Worm (Caenorhabditis elegans) whole organism, mixed stage, embryonic: Measurements from ENCODE around the gene mltn-8.

Experiments
- M03D4.4 ChIP-seq: sonication (generic microtip); optimal IDR thresholded peaks from 2 replicates; lab custom pipeline; 2017; ENCODE audit warnings: mild to moderate bottlenecking, missing genetic modification characterization, missing compliant biosample characterization
- bed-3 ChIP-seq: fragments of 200-800 bp; sonication (Bioruptor generic); optimal IDR thresholded peaks from 3 replicates; lab custom pipeline; 2018; ENCODE audit warnings: mild to moderate bottlenecking, missing genetic modification characterization, moderate library complexity, missing compliant biosample characterization
- blmp-1 ChIP-seq: fragments of 150-350 bp; optimal IDR thresholded peaks from 2 replicates; lab custom pipeline; 2014; ENCODE audit warnings: missing biosample characterization, missing genetic modification characterization
- ceh-39 ChIP-seq: fragments of 150-350 bp; optimal IDR thresholded peaks from 2 replicates; lab custom pipeline; 2014; ENCODE audit warnings: missing biosample characterization, missing genetic modification characterization
- ceh-43 ChIP-seq: fragments of 200-800 bp; sonication (Bioruptor generic); optimal IDR thresholded peaks from 2 replicates; lab custom pipeline; 2018; ENCODE audit warnings: mild to moderate bottlenecking, missing genetic modification characterization, moderate library complexity, missing compliant biosample characterization
- ceh-83 ChIP-seq: fragments of 200-800 bp; sonication (Bioruptor generic); optimal IDR thresholded peaks from 2 replicates; lab custom pipeline; 2018; ENCODE audit warnings: mild to moderate bottlenecking, missing genetic modification characterization, missing compliant biosample characterization
- ces-1 ChIP-seq: fragments of 150-350 bp; optimal IDR thresholded peaks from 2 replicates; lab custom pipeline; 2014; ENCODE audit warnings: missing biosample characterization, missing genetic modification reagents, missing genetic modification characterization
- cnd-1 ChIP-seq: fragments of 200-800 bp; sonication (Bioruptor generic); optimal IDR thresholded peaks from 2 replicates; lab custom pipeline; 2018; ENCODE audit warnings: mild to moderate bottlenecking, missing genetic modification characterization, missing compliant biosample characterization
- drap-1 ChIP-seq: fragments of 200-800 bp; sonication (Bioruptor generic); optimal IDR thresholded peaks from 3 replicates; lab custom pipeline; 2018; ENCODE audit warnings: mild to moderate bottlenecking, missing genetic modification characterization, missing compliant biosample characterization
- elt-1 ChIP-seq: sonication (generic microtip); optimal IDR thresholded peaks from 2 replicates; lab custom pipeline; 2017; ENCODE audit warnings: missing genetic modification characterization, mild to moderate bottlenecking, missing compliant biosample characterization, antibody characterized with exemption, moderate library complexity, borderline replicate concordance; ENCODE audit not compliant: insufficient read depth
- elt-3 ChIP-seq: fragments of 150-350 bp; optimal IDR thresholded peaks from 2 replicates; lab custom pipeline; 2014; ENCODE audit warnings: missing biosample characterization, missing genetic modification characterization
- flh-1 ChIP-seq: fragments of 200-800 bp; sonication (Bioruptor generic); optimal IDR thresholded peaks from 2 replicates; lab custom pipeline; 2018; ENCODE audit warnings: mild to moderate bottlenecking, missing genetic modification characterization, moderate library complexity, missing compliant biosample characterization
- ham-2 ChIP-seq: fragments of 200-800 bp; sonication (Bioruptor generic); optimal IDR thresholded peaks from 2 replicates; lab custom pipeline; 2018; ENCODE audit warnings: mild to moderate bottlenecking, missing genetic modification characterization, missing compliant biosample characterization
- hlh-1 ChIP-seq: fragments of 150-350 bp; optimal IDR thresholded peaks from 2 replicates; lab custom pipeline; 2014; ENCODE audit warnings: missing biosample characterization, missing genetic modification reagents, missing genetic modification characterization
- lin-13 ChIP-seq: fragments of 150-350 bp; optimal IDR thresholded peaks from 2 replicates; lab custom pipeline; 2014; ENCODE audit warnings: missing biosample characterization, missing genetic modification characterization
- lin-32 ChIP-seq: fragments of 200-800 bp; sonication (Bioruptor generic); optimal IDR thresholded peaks from 2 replicates; lab custom pipeline; 2018; ENCODE audit warnings: mild to moderate bottlenecking, missing genetic modification characterization, missing compliant biosample characterization
- lsy-2 ChIP-seq: fragments of 150-350 bp; optimal IDR thresholded peaks from 2 replicates; lab custom pipeline; 2014; ENCODE audit warnings: missing biosample characterization, missing genetic modification characterization
- mab-5 ChIP-seq: fragments of 150-350 bp; optimal IDR thresholded peaks from 2 replicates; lab custom pipeline; 2014; ENCODE audit warnings: missing biosample characterization, missing genetic modification characterization
- mls-2 ChIP-seq: sonication (generic microtip); optimal IDR thresholded peaks from 2 replicates; lab custom pipeline; 2016; ENCODE audit warnings: mild to moderate bottlenecking, missing genetic modification characterization, moderate library complexity, missing compliant biosample characterization
- nhr-12 ChIP-seq: fragments of 150-350 bp; optimal IDR thresholded peaks from 2 replicates; lab custom pipeline; 2014; ENCODE audit warnings: missing biosample characterization, missing genetic modification characterization
- nhr-2 ChIP-seq: fragments of 150-350 bp; optimal IDR thresholded peaks from 2 replicates; lab custom pipeline; 2014; ENCODE audit warnings: missing biosample characterization, missing genetic modification characterization
- nhr-237 ChIP-seq: fragments of 150-350 bp; optimal IDR thresholded peaks from 2 replicates; lab custom pipeline; 2014; ENCODE audit warnings: missing biosample characterization, missing genetic modification characterization
- nhr-28 ChIP-seq: fragments of 150-350 bp; optimal IDR thresholded peaks from 2 replicates; lab custom pipeline; 2014; ENCODE audit warnings: missing biosample characterization, missing genetic modification characterization
- nhr-76 ChIP-seq: sonication (generic microtip); optimal IDR thresholded peaks from 2 replicates; lab custom pipeline; 2017; ENCODE audit warnings: missing biosample characterization, missing genetic modification characterization
- pha-4 ChIP-seq: fragments of 150-350 bp; optimal IDR thresholded peaks from 2 replicates; lab custom pipeline; 2018; ENCODE audit warnings: missing biosample characterization, missing genetic modification reagents, missing genetic modification characterization
- sem-2 ChIP-seq: fragments of 200-800 bp; sonication (Bioruptor generic); optimal IDR thresholded peaks from 2 replicates; lab custom pipeline; 2018; ENCODE audit warnings: mild to moderate bottlenecking, missing genetic modification characterization, missing compliant biosample characterization
- snpc-4 ChIP-seq: fragments of 150-350 bp; optimal IDR thresholded peaks from 2 replicates; lab custom pipeline; 2014; ENCODE audit warnings: missing biosample characterization, missing genetic modification characterization
- sptf-1 ChIP-seq: sonication (generic microtip); optimal IDR thresholded peaks from 2 replicates; lab custom pipeline; 2017; ENCODE audit warnings: mild to moderate bottlenecking, missing genetic modification characterization, moderate library complexity, missing compliant biosample characterization
- tbx-8 ChIP-seq: fragments of 200-800 bp; sonication (Bioruptor generic); optimal IDR thresholded peaks from 2 replicates; lab custom pipeline; 2018; ENCODE audit warnings: mild to moderate bottlenecking, missing genetic modification characterization, moderate library complexity, missing compliant biosample characterization
- unc-120 ChIP-seq: sonication (generic microtip); optimal IDR thresholded peaks from 2 replicates; lab custom pipeline; 2017; ENCODE audit warnings: missing genetic modification characterization, missing compliant biosample characterization; ENCODE audit not compliant: poor library complexity, severe bottlenecking
- unc-39 ChIP-seq: fragments of 150-350 bp; optimal IDR thresholded peaks from 2 replicates; lab custom pipeline; 2014; ENCODE audit warnings: missing biosample characterization, missing genetic modification characterization
- unc-62 ChIP-seq: fragments of 150-350 bp; optimal IDR thresholded peaks from 2 replicates; lab custom pipeline; 2014; ENCODE audit warnings: missing biosample characterization, missing genetic modification reagents, missing genetic modification characterization
- zip-8 ChIP-seq: fragments of 150-350 bp; optimal IDR thresholded peaks from 2 replicates; lab custom pipeline; 2014; ENCODE audit warnings: missing biosample characterization, missing genetic modification characterization
- ztf-11 ChIP-seq: fragments of 150-350 bp; optimal IDR thresholded peaks from 2 replicates; lab custom pipeline; 2014; ENCODE audit warnings: missing biosample characterization, missing genetic modification characterization

mltn-8 gene

ce11 chrV:359466-359865 lies 20.6 kb downstream of the mltn-8 start, which contains the start of gene T22H9.1:
Gene T22H9.1, plus strand, starts transcription at chrV:359766.
- TF ChIP-seq sptf-1 (tag; lab: Kevin White, UChicago) (no peak), zip-8 (tag; lab: Kevin White, UChicago) (no peak), nhr-2 (tag; lab: Kevin White, UChicago) (no peak), lin-32 (no peak), hlh-1 (tag; lab: Kevin White, UChicago) (no peak), unc-120 (tag; lab: Kevin White, UChicago) (no peak), sem-2 (no peak), ztf-11 (tag; lab: Kevin White, UChicago) (no peak), ceh-83 (GFP tag; lab: Kevin White, UChicago) (no peak), lin-13 (tag; lab: Kevin White, UChicago) (no peak)

- TF ChIP-seq nhr-237, result no peak
- TF ChIP-seq, all 35 proteins: peak for 0
Measured at ce11 chrV:358473-358872, 21.6 kb downstream of the mltn-8 start.

- TF ChIP-seq cnd-1 (tag; lab: Kevin White, UChicago) (no peak), lin-32 (no peak), hlh-1 (tag; lab: Kevin White, UChicago) (no peak), snpc-4 (tag; lab: Kevin White, UChicago) (no peak), drap-1 (no peak), unc-62 (no peak), tbx-8 (no peak), nhr-2 (tag; lab: Kevin White, UChicago) (no peak)
- TF ChIP-seq, all 35 proteins: peak for 0
Measured at ce11 chrV:356959-357702, 23.0 kb downstream of the mltn-8 start.

ce11 chrV:351787-352186 lies 28.3 kb downstream of the mltn-8 start:
- TF ChIP-seq ces-1 (GFP tag; lab: Kevin White, UChicago) (no peak), nhr-2 (tag; lab: Kevin White, UChicago) (no peak), sptf-1 (tag; lab: Kevin White, UChicago) (no peak), M03D4.4 (tag; lab: Kevin White, UChicago) (no peak), tbx-8 (no peak), zip-8 (tag; lab: Kevin White, UChicago) (no peak), pha-4 (tag; lab: Kevin White, UChicago) (no peak), lsy-2 (tag; lab: Kevin White, UChicago) (no peak), ceh-43 (GFP tag; lab: Kevin White, UChicago) (no peak), ztf-11 (tag; lab: Kevin White, UChicago) (no peak), bed-3 (GFP tag; lab: Kevin White, UChicago) (no peak), nhr-237 (no peak), ceh-39 (no peak), flh-1 (GFP tag; lab: Kevin White, UChicago) (no peak), mab-5 (no peak), lin-13 (tag; lab: Kevin White, UChicago) (no peak), nhr-12 (tag; lab: Kevin White, UChicago) (no peak), ham-2 (GFP tag; lab: Kevin White, UChicago) (no peak), drap-1 (no peak), unc-120 (tag; lab: Kevin White, UChicago) (no peak)

- TF ChIP-seq nhr-28 (tag; lab: Kevin White, UChicago) (no peak), M03D4.4 (tag; lab: Kevin White, UChicago) (no peak)
Measured at ce11 chrV:350822-351221, 29.3 kb downstream of the mltn-8 start.

ce11 chrV:349054-349453 lies 31.0 kb downstream of the mltn-8 start, which contains the start of gene atg-9:
Gene atg-9, plus strand, starts transcription at chrV:349385.
- TF ChIP-seq nhr-28 (tag; lab: Kevin White, UChicago), result no peak
- TF ChIP-seq nhr-237, result no peak
- TF ChIP-seq elt-1 (tag; lab: Kevin White, UChicago), result no peak
- TF ChIP-seq tbx-8, result no peak
- TF ChIP-seq lin-13 (tag; lab: Kevin White, UChicago), result peak; percentile 39
- TF ChIP-seq nhr-2 (tag; lab: Kevin White, UChicago), result no peak
- no peak for TF ChIP-seq ceh-43 (GFP tag; lab: Kevin White, UChicago)
- TF ChIP-seq unc-62, result no peak
- no peak for TF ChIP-seq flh-1 (GFP tag; lab: Kevin White, UChicago)
- no peak for TF ChIP-seq ces-1 (GFP tag; lab: Kevin White, UChicago)
- TF ChIP-seq unc-39 (tag; lab: Kevin White, UChicago), result no peak
- peak; percentile 12 for TF ChIP-seq mls-2 (tag; lab: Kevin White, UChicago)
- TF ChIP-seq snpc-4 (tag; lab: Kevin White, UChicago), result no peak
- peak; percentile 28 for TF ChIP-seq ceh-39
- no peak for TF ChIP-seq ztf-11 (tag; lab: Kevin White, UChicago)
- TF ChIP-seq sptf-1 (tag; lab: Kevin White, UChicago), result peak; percentile 48
- peak; percentile 30 for TF ChIP-seq lin-32
- TF ChIP-seq M03D4.4 (tag; lab: Kevin White, UChicago), result no peak
- TF ChIP-seq elt-3 (tag; lab: Kevin White, UChicago), result no peak
- no peak for TF ChIP-seq sem-2
- no peak for TF ChIP-seq nhr-12 (tag; lab: Kevin White, UChicago)
- peak; percentile 62 for TF ChIP-seq hlh-1 (tag; lab: Kevin White, UChicago)
- TF ChIP-seq drap-1, result no peak
- TF ChIP-seq nhr-76 (tag; lab: Kevin White, UChicago), result no peak
- TF ChIP-seq pha-4 (tag; lab: Kevin White, UChicago), result no peak
- TF ChIP-seq blmp-1 (tag; lab: Kevin White, UChicago), result no peak
- no peak for TF ChIP-seq lsy-2 (tag; lab: Kevin White, UChicago)
- no peak for TF ChIP-seq ceh-83 (GFP tag; lab: Kevin White, UChicago)
- TF ChIP-seq ham-2 (GFP tag; lab: Kevin White, UChicago), result no peak
- peak; percentile 83 for TF ChIP-seq cnd-1 (tag; lab: Kevin White, UChicago)
